Fruit fly (Drosophila melanogaster): ENCODE measurements around the gene CG10650.

CG10650 gene

DNA sequence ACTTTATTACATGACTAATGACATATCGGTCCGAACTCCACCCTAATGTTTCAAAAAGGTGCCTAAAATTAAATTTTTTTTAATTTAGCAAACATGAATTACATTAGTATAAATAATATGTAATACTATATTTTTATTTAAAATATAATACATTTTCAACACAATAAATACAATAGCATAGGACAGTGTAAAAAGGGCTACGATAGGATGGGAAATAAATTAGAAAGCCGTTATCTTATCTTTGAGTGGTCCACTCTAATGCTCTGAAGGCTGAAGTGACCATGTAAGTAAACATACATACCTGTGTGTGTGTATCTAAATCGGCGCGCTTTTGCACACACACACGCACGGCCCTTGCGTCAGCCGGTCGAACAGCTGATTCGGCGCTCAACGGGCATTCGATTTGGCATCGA is 7.2 kb upstream of the CG10650 start, which contains the start of gene CG31793 (continued):
- peak; percentile 64; the same call in 2 of the 3 replicates for TF ChIP-seq Dbx (GFP tag; IDR thresholded peaks at IDR 0.05)
- peak; percentile 50 for TF ChIP-seq CG30403 (GFP tag; optimal IDR thresholded peaks at IDR 0.05)
- peak; percentile 30 for TF ChIP-seq CG10654 (GFP tag; optimal IDR thresholded peaks at IDR 0.05)
- peak; percentile 3 for TF ChIP-seq D19B (GFP tag; optimal IDR thresholded peaks at IDR 0.05)
- TF ChIP-seq hkb (optimal IDR thresholded peaks at IDR 0.05), result no peak
- peak; percentile 63 for TF ChIP-seq hkb (GFP tag; IDR thresholded peaks at IDR 0.05)
- peak; percentile 72 for TF ChIP-seq cg (GFP tag; optimal IDR thresholded peaks at IDR 0.05)
- TF ChIP-seq CG1602 (GFP tag; optimal IDR thresholded peaks at IDR 0.05), result peak; percentile 3
- peak; percentile 68 for TF ChIP-seq CG11504 (tag; optimal IDR thresholded peaks at IDR 0.05)
- TF ChIP-seq sim (GFP tag; IDR thresholded peaks at IDR 0.05), result no peak
- peak; percentile 68 for TF ChIP-seq sug (tag; optimal IDR thresholded peaks at IDR 0.05)
- peak; percentile 65 for TF ChIP-seq CG7839 (tag; optimal IDR thresholded peaks at IDR 0.05)
- peak; percentile 20 for TF ChIP-seq CG9817 (tag; optimal IDR thresholded peaks at IDR 0.05)
- TF ChIP-seq Sox100B (GFP tag; optimal IDR thresholded peaks at IDR 0.05), result peak; percentile 41
- TF ChIP-seq BtbVII (GFP tag; optimal IDR thresholded peaks at IDR 0.05), result peak; percentile 65
- TF ChIP-seq vvl (GFP tag; IDR thresholded peaks at IDR 0.05), result peak; percentile 49
- peak; percentile 52 for TF ChIP-seq CG17359 (tag; optimal IDR thresholded peaks at IDR 0.05)
- peak; percentile 14 for TF ChIP-seq trem (tag; optimal IDR thresholded peaks at IDR 0.05)
- TF ChIP-seq CG14965 (GFP tag; optimal IDR thresholded peaks at IDR 0.05; ENCODE audit: borderline replicate concordance), result no peak
- no peak for TF ChIP-seq MTF-1 (GFP tag; optimal IDR thresholded peaks at IDR 0.05; ENCODE audit: borderline replicate concordance)
- peak; percentile 70 for TF ChIP-seq unpg (GFP tag; optimal IDR thresholded peaks at IDR 0.05)
- TF ChIP-seq CG12744 (GFP tag; optimal IDR thresholded peaks at IDR 0.05), result no peak
- TF ChIP-seq CG12299 (tag; optimal IDR thresholded peaks at IDR 0.05), result peak; percentile 29
- peak; percentile 73 for TF ChIP-seq Drgx (GFP tag; IDR thresholded peaks at IDR 0.05)
- peak; percentile 79 for TF ChIP-seq CG2678 (tag; optimal IDR thresholded peaks at IDR 0.05)
- TF ChIP-seq CG2116 (GFP tag; optimal IDR thresholded peaks at IDR 0.05), result peak; percentile 1
- no peak for TF ChIP-seq gce (GFP tag; IDR thresholded peaks at IDR 0.05)
- no peak for TF ChIP-seq CG8290 (GFP tag; optimal IDR thresholded peaks at IDR 0.05)
- peak in 1 of 2 experiments; percentile 59 for TF ChIP-seq CG8290 (tag; optimal IDR thresholded peaks at IDR 0.05)
- peak; percentile 66 for TF ChIP-seq sens (GFP tag)
- peak; percentile 5 for TF ChIP-seq CG15011 (GFP tag; optimal IDR thresholded peaks at IDR 0.05)
- peak; percentile 72 for TF ChIP-seq CG7556 (GFP tag; optimal IDR thresholded peaks at IDR 0.05)
- no peak for TF ChIP-seq CG11247 (GFP tag; IDR thresholded peaks at IDR 0.05)
- TF ChIP-seq CG34224 (GFP tag; IDR thresholded peaks at IDR 0.05; ENCODE audit: partially characterized antibody), result peak; percentile 52; the same call in 2 of the 3 replicates
- no peak for TF ChIP-seq CG10959 (GFP tag; IDR thresholded peaks at IDR 0.05)
- TF ChIP-seq Deaf1 (tag; optimal IDR thresholded peaks at IDR 0.05), result peak; percentile 42
- no peak for TF ChIP-seq CG31388 (GFP tag; optimal IDR thresholded peaks at IDR 0.05)
- TF ChIP-seq sc (optimal IDR thresholded peaks at IDR 0.05), result no peak
- TF ChIP-seq sc (GFP tag; optimal IDR thresholded peaks at IDR 0.05), result no peak
- peak; percentile 28 for TF ChIP-seq gro (GFP tag; optimal IDR thresholded peaks at IDR 0.05)
- TF ChIP-seq Side (GFP tag; optimal IDR thresholded peaks at IDR 0.05), result no peak
- TF ChIP-seq CG13894 (tag; optimal IDR thresholded peaks at IDR 0.05), result peak; percentile 72
- TF ChIP-seq sima (GFP tag; optimal IDR thresholded peaks at IDR 0.05), result no peak
- TF ChIP-seq ci (GFP tag; IDR thresholded peaks at IDR 0.05), result peak; percentile 59; the same call in 2 of the 3 replicates
- TF ChIP-seq CG4617 (GFP tag; optimal IDR thresholded peaks at IDR 0.05; ENCODE audit: borderline replicate concordance), result no peak
- TF ChIP-seq ind (GFP tag; optimal IDR thresholded peaks at IDR 0.05), result peak; percentile 33
- TF ChIP-seq pan (optimal IDR thresholded peaks at IDR 0.05), result no peak
- peak in 1 of 2 experiments; percentile 63 for TF ChIP-seq pan (GFP tag; optimal IDR thresholded peaks at IDR 0.05 in 1 of 2, IDR thresholded peaks at IDR 0.05 in 1 of 2)
- no peak for TF ChIP-seq CG4404 (GFP tag; IDR thresholded peaks at IDR 0.05)
- peak; percentile 62 for TF ChIP-seq CG2712 (tag; optimal IDR thresholded peaks at IDR 0.05)
- peak; percentile 25 for TF ChIP-seq lilli (GFP tag; optimal IDR thresholded peaks at IDR 0.05)
- peak; percentile 2 for TF ChIP-seq CG13624 (GFP tag; optimal IDR thresholded peaks at IDR 0.05)

Data from whole organism, embryonic.